Fruit fly (Drosophila melanogaster): ENCODE data around the gene mura.

Gene mura

DNA sequence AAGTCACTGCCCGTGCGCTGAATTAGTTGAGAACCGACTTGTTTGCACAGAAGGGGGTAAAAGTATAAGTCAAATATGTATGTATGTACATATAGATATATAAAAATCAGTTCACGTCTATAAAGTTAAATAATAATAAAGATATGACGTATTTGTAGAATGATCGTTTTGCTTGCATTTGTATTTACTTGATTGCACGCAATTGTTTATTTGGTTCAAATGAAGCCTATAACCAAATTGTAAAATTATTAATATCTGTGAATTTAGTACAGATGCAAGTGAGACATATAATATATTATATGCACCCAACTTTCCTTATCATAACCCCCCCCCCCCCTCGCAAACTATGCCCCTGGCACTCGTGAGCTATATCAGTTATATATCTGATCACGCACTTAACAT is 49.0 kb upstream of the mura start (continued):
- TF ChIP-seq peb (GFP tag; IDR thresholded peaks at IDR 0.05) (no peak), gsb (GFP tag; IDR thresholded peaks at IDR 0.05) (no peak), CG16813 (GFP tag; IDR thresholded peaks at IDR 0.05; ENCODE audit: partially characterized antibody) (no peak), danr (GFP tag; IDR thresholded peaks at IDR 0.05) (no peak), CG31388 (GFP tag; optimal IDR thresholded peaks at IDR 0.05) (no peak), CG6654 (GFP tag; optimal IDR thresholded peaks at IDR 0.05) (no peak), Myb (GFP tag; optimal IDR thresholded peaks at IDR 0.05) (no peak), pfk (GFP tag; optimal IDR thresholded peaks at IDR 0.05) (no peak), knrl (GFP tag; IDR thresholded peaks at IDR 0.05; ENCODE audit: partially characterized antibody) (no peak), CG3847 (GFP tag; IDR thresholded peaks at IDR 0.05) (peak; percentile 32), Mes4 (GFP tag; optimal IDR thresholded peaks at IDR 0.05) (no peak), fd64A (GFP tag; optimal IDR thresholded peaks at IDR 0.05) (no peak), pum (GFP tag; optimal IDR thresholded peaks at IDR 0.05) (no peak), ase (GFP tag; IDR thresholded peaks at IDR 0.05) (no peak), CG3726 (GFP tag; IDR thresholded peaks at IDR 0.05) (no peak), pros (GFP tag; optimal IDR thresholded peaks at IDR 0.05) (no peak), tll (GFP tag; optimal IDR thresholded peaks at IDR 0.05) (no peak), CG18476 (GFP tag; optimal IDR thresholded peaks at IDR 0.05) (no peak), tna (GFP tag; IDR thresholded peaks at IDR 0.05; ENCODE audit: partially characterized antibody) (no peak), CG4282 (GFP tag; optimal IDR thresholded peaks at IDR 0.05) (no peak), Atf3 (GFP tag; optimal IDR thresholded peaks at IDR 0.05) (no peak), CG6689 (GFP tag; IDR thresholded peaks at IDR 0.05) (peak; percentile 35; the same call in 1 of the 2 replicates), CG11504 (tag; optimal IDR thresholded peaks at IDR 0.05) (peak; percentile 66), CG17359 (tag; optimal IDR thresholded peaks at IDR 0.05) (peak; percentile 56), lmd (GFP tag; IDR thresholded peaks at IDR 0.05) (peak; percentile 30; the same call in 1 of the 2 replicates), Meics (GFP tag; optimal IDR thresholded peaks at IDR 0.05) (peak; percentile 78), CkIIα-i1 (GFP tag; IDR thresholded peaks at IDR 0.05) (no peak), CG32532 (GFP tag; IDR thresholded peaks at IDR 0.05) (peak; percentile 57), pnt (GFP tag; optimal IDR thresholded peaks at IDR 0.05) (no peak), CG2875 (GFP tag; optimal IDR thresholded peaks at IDR 0.05) (peak; percentile 8), zf30C (GFP tag; optimal IDR thresholded peaks at IDR 0.05) (no peak), Max (GFP tag; optimal IDR thresholded peaks at IDR 0.05) (no peak), HmgD (GFP tag; optimal IDR thresholded peaks at IDR 0.05) (no peak), CG17328 (GFP tag; IDR thresholded peaks at IDR 0.05) (no peak), trem (tag; optimal IDR thresholded peaks at IDR 0.05) (peak; percentile 4), CG34224 (GFP tag; IDR thresholded peaks at IDR 0.05; ENCODE audit: partially characterized antibody) (no peak), CG9437 (GFP tag; optimal IDR thresholded peaks at IDR 0.05) (peak; percentile 12), bab2 (GFP tag; optimal IDR thresholded peaks at IDR 0.05) (no peak), insv (GFP tag; optimal IDR thresholded peaks at IDR 0.05) (no peak), Eip74EF (GFP tag; optimal IDR thresholded peaks at IDR 0.05) (peak in 1 of 2 experiments; percentile 14), unc-4 (GFP tag; IDR thresholded peaks at IDR 0.05; ENCODE audit: partially characterized antibody) (no peak), inv (GFP tag; IDR thresholded peaks at IDR 0.05; ENCODE audit: partially characterized antibody) (no peak), gsb-n (tag; optimal IDR thresholded peaks at IDR 0.05) (peak; percentile 16), tin (GFP tag; optimal IDR thresholded peaks at IDR 0.05) (no peak), CG8388 (GFP tag; optimal IDR thresholded peaks at IDR 0.05) (peak; percentile 8), Rx (GFP tag; IDR thresholded peaks at IDR 0.05) (no peak), Lhr (GFP tag; optimal IDR thresholded peaks at IDR 0.05) (no peak), CG2120 (GFP tag; optimal IDR thresholded peaks at IDR 0.05) (peak; percentile 63), hbn (GFP tag; IDR thresholded peaks at IDR 0.05; ENCODE audit: partially characterized antibody) (no peak), run (tag; optimal IDR thresholded peaks at IDR 0.05) (no peak), Doc2 (GFP tag; IDR thresholded peaks at IDR 0.05) (no peak)
